Worm (Caenorhabditis elegans) whole organism, L4/young adult: ENCODE measurements around the gene smrd-1.

Experiments
- W03F9.2 ChIP-seq: fragments of 150-350 bp; optimal IDR thresholded peaks from 2 replicates; lab custom pipeline; 2014; ENCODE audit warnings: missing biosample characterization, missing genetic modification characterization
- dao-5 ChIP-seq: sonication (generic microtip); optimal IDR thresholded peaks from 2 replicates; lab custom pipeline; 2016; ENCODE audit warnings: missing genotype, missing genetic modification characterization, moderate library complexity, missing compliant biosample characterization
- him-1 ChIP-seq: sonication (generic microtip); optimal IDR thresholded peaks from 2 replicates; lab custom pipeline; 2016; ENCODE audit warnings: missing genotype, missing genetic modification reagents, missing genetic modification characterization, missing compliant biosample characterization

smrd-1 gene

DNA sequence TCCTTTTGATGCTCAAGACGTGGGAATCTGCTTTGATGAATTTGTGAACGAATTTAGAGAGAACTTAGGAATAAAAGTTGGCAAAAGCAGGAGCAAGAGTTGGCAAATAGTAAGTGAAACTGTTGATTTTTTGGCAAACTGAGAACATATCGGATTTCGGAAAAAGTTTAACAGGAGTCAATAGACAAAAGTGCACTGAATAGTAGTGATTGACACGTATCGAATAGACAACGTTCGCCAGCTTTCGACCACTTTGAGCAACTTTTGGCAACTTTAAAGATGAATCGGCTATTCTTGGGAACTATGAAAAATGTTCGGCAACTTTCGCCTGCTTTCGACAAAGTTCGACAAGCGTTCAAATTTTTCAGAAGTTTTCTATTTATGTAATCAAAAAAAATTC, 44.2 kb downstream of the smrd-1 start, which contains the start of gene M03C11.9:
Gene M03C11.9, minus strand, starts transcription at position 101 of the 400 bp plus-strand sequence.
- no peak for TF ChIP-seq W03F9.2 (tag; lab: Kevin White, UChicago)
- no peak for TF ChIP-seq dao-5 (tag; lab: Kevin White, UChicago)
- TF ChIP-seq him-1 (tag; lab: Kevin White, UChicago), result no peak

DNA sequence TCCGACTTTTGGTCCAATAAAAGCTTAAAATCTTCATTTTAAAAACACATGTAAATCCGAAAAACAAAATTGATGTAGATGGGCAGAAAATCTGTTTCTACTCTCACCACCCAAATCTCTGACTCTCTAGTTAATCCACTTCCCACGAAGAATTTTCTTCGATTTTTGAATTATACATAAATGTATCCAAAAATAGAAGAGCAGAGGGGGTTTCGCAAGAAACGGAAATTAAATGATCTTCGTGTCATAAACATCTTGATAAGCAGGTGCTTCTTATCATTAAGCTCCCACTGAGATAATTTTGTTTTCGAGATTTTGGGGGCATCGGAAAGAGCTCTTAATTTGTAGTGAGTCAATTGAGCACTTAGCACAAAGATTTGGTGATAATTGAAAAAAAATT, 46.2 kb downstream of the smrd-1 start:
- TF ChIP-seq W03F9.2 (tag; lab: Kevin White, UChicago) (no peak), him-1 (tag; lab: Kevin White, UChicago) (no peak), dao-5 (tag; lab: Kevin White, UChicago) (no peak)

- TF ChIP-seq W03F9.2 (tag; lab: Kevin White, UChicago) (no peak), him-1 (tag; lab: Kevin White, UChicago) (no peak), dao-5 (tag; lab: Kevin White, UChicago) (no peak)
These were observed 49.3 kb downstream of the smrd-1 start, which contains the start of gene C38H2.3 for ce11 chrIII:10386476-10386875. Gene C38H2.3, minus strand, starts transcription at chrIII:10386576.

DNA sequence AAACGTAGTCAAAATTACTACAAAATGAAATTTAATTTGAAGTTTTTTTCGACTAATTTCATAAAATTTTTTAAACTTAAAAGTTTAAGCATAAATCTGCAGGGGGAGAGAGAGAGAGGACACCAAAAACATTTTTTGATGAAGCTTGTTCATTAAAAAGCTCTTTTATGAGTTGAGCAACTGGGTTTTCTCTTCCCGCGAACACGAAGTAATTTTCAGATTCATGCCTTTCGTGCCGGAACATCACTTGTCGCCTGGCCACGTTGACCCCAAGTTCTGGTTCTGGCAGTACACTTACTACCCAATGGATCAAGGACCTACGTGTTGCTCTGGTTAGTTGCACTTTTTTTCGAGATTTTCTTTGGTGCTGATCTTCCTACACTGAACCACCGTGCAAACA, 52.0 kb downstream of the smrd-1 start:
- TF ChIP-seq W03F9.2 (tag; lab: Kevin White, UChicago) (no peak), him-1 (tag; lab: Kevin White, UChicago) (no peak), dao-5 (tag; lab: Kevin White, UChicago) (no peak)

ce11 chrIII:10381473-10381872, 54.3 kb downstream of the smrd-1 start, which contains the start of gene C38H2.2:
Gene C38H2.2, plus strand, starts transcription at chrIII:10381773.
- TF ChIP-seq dao-5 (tag; lab: Kevin White, UChicago) (no peak), him-1 (tag; lab: Kevin White, UChicago) (no peak), W03F9.2 (tag; lab: Kevin White, UChicago) (no peak)

DNA sequence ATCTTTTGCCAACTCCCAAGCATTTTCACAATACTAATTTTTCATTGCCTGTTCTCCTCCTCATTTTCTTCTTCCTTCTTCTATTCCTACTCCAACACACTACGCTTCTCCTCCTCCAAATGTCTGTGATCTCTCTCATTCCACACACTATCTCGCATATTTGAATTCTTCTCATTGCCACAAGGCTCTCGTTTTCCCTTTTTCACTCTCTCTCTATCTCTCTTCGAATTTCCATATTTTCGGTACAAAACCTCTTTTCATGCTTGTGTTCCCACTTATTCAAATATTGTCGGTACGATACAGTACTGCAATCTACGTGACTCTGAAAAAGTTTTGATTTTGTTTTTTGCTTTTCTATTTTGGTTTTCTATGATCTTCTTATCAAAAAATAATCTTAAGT, 55.1 kb downstream of the smrd-1 start:
- TF ChIP-seq W03F9.2 (tag; lab: Kevin White, UChicago), result no peak
- no peak for TF ChIP-seq him-1 (tag; lab: Kevin White, UChicago)
- TF ChIP-seq dao-5 (tag; lab: Kevin White, UChicago), result no peak

ce11 chrIII:10379632-10380031, 56.2 kb downstream of the smrd-1 start:
- TF ChIP-seq W03F9.2 (tag; lab: Kevin White, UChicago) (no peak), dao-5 (tag; lab: Kevin White, UChicago) (no peak), him-1 (tag; lab: Kevin White, UChicago) (no peak)

DNA sequence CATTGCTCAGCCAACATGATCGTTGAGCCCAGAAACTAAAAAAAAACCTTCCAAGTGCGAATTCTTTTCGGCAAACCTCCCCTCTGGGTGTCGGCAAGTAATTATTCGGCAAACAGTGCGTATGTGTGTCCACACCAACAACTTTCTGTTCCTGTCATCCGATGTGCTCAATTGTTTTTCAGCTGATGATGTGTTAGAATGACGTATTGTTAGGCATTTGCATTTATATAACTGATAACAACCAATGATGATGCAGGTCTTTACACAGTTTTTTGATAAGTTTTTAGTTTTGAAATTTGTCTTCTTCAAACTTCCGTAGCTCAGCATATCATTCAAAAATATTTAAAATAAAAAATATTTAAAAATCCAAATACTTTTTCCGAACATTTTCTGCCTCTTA, 56.9 kb downstream of the smrd-1 start:
- TF ChIP-seq him-1 (tag; lab: Kevin White, UChicago) (no peak), dao-5 (tag; lab: Kevin White, UChicago) (no peak), W03F9.2 (tag; lab: Kevin White, UChicago) (no peak)
